Worm (Caenorhabditis elegans) whole organism, L2 larva: ENCODE measurements around the gene F54A3.5.

ENCODE experiments used
- C34F6.9 ChIP-seq: fragments of 150-350 bp; optimal IDR thresholded peaks from 2 replicates; lab custom pipeline; 2014; ENCODE audit warnings: missing biosample characterization, missing genetic modification characterization
- F13H6.1 ChIP-seq: sonication (generic microtip); optimal IDR thresholded peaks from 2 replicates; lab custom pipeline; 2016; ENCODE audit warnings: missing genetic modification characterization, missing compliant biosample characterization
- R02D3.7 ChIP-seq: fragments of 150-350 bp; optimal IDR thresholded peaks from 2 replicates; lab custom pipeline; 2014; ENCODE audit warnings: missing biosample characterization, missing genetic modification characterization
- Y55F3AM.14 ChIP-seq: fragments of 200-800 bp; sonication (Bioruptor generic); optimal IDR thresholded peaks from 2 replicates; lab custom pipeline; 2018; ENCODE audit warnings: mild to moderate bottlenecking, missing genetic modification characterization, missing compliant biosample characterization
- ZK546.5 ChIP-seq: sonication (generic microtip); optimal IDR thresholded peaks from 2 replicates; lab custom pipeline; 2017; ENCODE audit warnings: missing biosample characterization, missing genetic modification characterization
- alr-1 ChIP-seq: fragments of 150-350 bp; optimal IDR thresholded peaks from 2 replicates; lab custom pipeline; 2014; ENCODE audit warnings: missing biosample characterization, missing genetic modification characterization
- ceh-82 ChIP-seq: fragments of 150-350 bp; optimal IDR thresholded peaks from 2 replicates; lab custom pipeline; 2014; ENCODE audit warnings: missing biosample characterization, missing genetic modification characterization
- crh-2 ChIP-seq: sonication (generic microtip); optimal IDR thresholded peaks from 2 replicates; lab custom pipeline; 2017; ENCODE audit warnings: missing biosample characterization, missing genetic modification characterization
- egl-27 ChIP-seq: sonication (generic microtip); optimal IDR thresholded peaks from 3 replicates; lab custom pipeline; 2017; ENCODE audit warnings: missing biosample characterization, missing genetic modification reagents, missing genetic modification characterization
- elt-3 ChIP-seq: sonication (generic microtip); optimal IDR thresholded peaks from 2 replicates; lab custom pipeline; 2017; ENCODE audit warnings: missing biosample characterization, missing genetic modification characterization
- fos-1 ChIP-seq: fragments of 150-350 bp; optimal IDR thresholded peaks from 2 replicates; lab custom pipeline; 2014; ENCODE audit warnings: missing biosample characterization, missing genetic modification characterization
- lin-13 ChIP-seq: fragments of 150-350 bp; optimal IDR thresholded peaks from 2 replicates; lab custom pipeline; 2014; ENCODE audit warnings: missing biosample characterization, missing genetic modification reagents, missing genetic modification characterization
- lin-39 ChIP-seq: fragments of 150-350 bp; optimal IDR thresholded peaks from 2 replicates; lab custom pipeline; 2014; ENCODE audit warnings: missing biosample characterization, missing genetic modification reagents, missing genetic modification characterization
- lsy-2 ChIP-seq, 2 experiments: fragments of 150-350 bp in 1 of 2; sonication (generic microtip) in 1 of 2; optimal IDR thresholded peaks; 2 replicates each; lab custom pipeline; 2014 to 2017; ENCODE audit warnings: missing biosample characterization in 2 of 2, missing genetic modification characterization in 2 of 2
- mdl-1 ChIP-seq, 2 experiments: fragments of 150-350 bp in 1 of 2; sonication (generic microtip) in 1 of 2; optimal IDR thresholded peaks; 2 replicates each; lab custom pipeline; 2017; ENCODE audit warnings: missing biosample characterization in 2 of 2, missing genetic modification characterization in 2 of 2
- nhr-10 ChIP-seq: sonication (generic microtip); optimal IDR thresholded peaks from 2 replicates; lab custom pipeline; 2017; ENCODE audit warnings: missing biosample characterization, missing genetic modification characterization
- nhr-11 ChIP-seq: fragments of 150-350 bp; optimal IDR thresholded peaks from 2 replicates; lab custom pipeline; 2014; ENCODE audit warnings: missing biosample characterization, missing genetic modification characterization
- nhr-129 ChIP-seq: fragments of 150-350 bp; optimal IDR thresholded peaks from 2 replicates; lab custom pipeline; 2014; ENCODE audit warnings: missing biosample characterization, missing genetic modification characterization
- nhr-21 ChIP-seq: fragments of 150-350 bp; optimal IDR thresholded peaks from 2 replicates; lab custom pipeline; 2014; ENCODE audit warnings: missing biosample characterization, missing genetic modification characterization
- nhr-23 ChIP-seq: fragments of 150-350 bp; optimal IDR thresholded peaks from 2 replicates; lab custom pipeline; 2014; ENCODE audit warnings: missing biosample characterization, missing genetic modification reagents, missing genetic modification characterization
- nhr-237 ChIP-seq: fragments of 150-350 bp; optimal IDR thresholded peaks from 2 replicates; lab custom pipeline; 2014; ENCODE audit warnings: missing biosample characterization, missing genetic modification characterization
- nhr-6 ChIP-seq: fragments of 150-350 bp; optimal IDR thresholded peaks from 2 replicates; lab custom pipeline; 2014; ENCODE audit warnings: missing biosample characterization, missing genetic modification characterization
- nhr-77 ChIP-seq: fragments of 150-350 bp; optimal IDR thresholded peaks from 2 replicates; lab custom pipeline; 2014; ENCODE audit warnings: missing biosample characterization, missing genetic modification characterization
- peb-1 ChIP-seq: fragments of 150-350 bp; optimal IDR thresholded peaks from 2 replicates; lab custom pipeline; 2014; ENCODE audit warnings: missing biosample characterization, missing genetic modification characterization
- sma-9 ChIP-seq, 2 experiments: fragments of 150-350 bp in 1 of 2; sonication (generic microtip) in 1 of 2; optimal IDR thresholded peaks; 2 replicates each; lab custom pipeline; 2014 to 2016; ENCODE audit warnings: missing genetic modification characterization in 2 of 2, mild to moderate bottlenecking in 1 of 2, missing biosample characterization in 1 of 2, missing compliant biosample characterization in 1 of 2, missing genetic modification reagents in 1 of 2, moderate library complexity in 1 of 2
- snpc-4 ChIP-seq: fragments of 150-350 bp; optimal IDR thresholded peaks from 2 replicates; lab custom pipeline; 2014; ENCODE audit warnings: missing biosample characterization, missing genetic modification characterization
- unc-39 ChIP-seq: fragments of 150-350 bp; optimal IDR thresholded peaks from 2 replicates; lab custom pipeline; 2014; ENCODE audit warnings: missing biosample characterization, missing genetic modification characterization
- unc-55 ChIP-seq: fragments of 150-350 bp; sonication (generic microtip); optimal IDR thresholded peaks from 3 replicates; lab custom pipeline; 2014; ENCODE audit warnings: missing biosample characterization, missing genetic modification reagents, missing genetic modification characterization
- unc-62 ChIP-seq: fragments of 150-350 bp; optimal IDR thresholded peaks from 2 replicates; lab custom pipeline; 2014; ENCODE audit warnings: missing biosample characterization, missing genetic modification reagents, missing genetic modification characterization
- zag-1 ChIP-seq: fragments of 150-350 bp; optimal IDR thresholded peaks from 2 replicates; lab custom pipeline; 2014; ENCODE audit warnings: missing biosample characterization, missing genetic modification characterization
- ztf-11 ChIP-seq: sonication (generic microtip); optimal IDR thresholded peaks from 2 replicates; lab custom pipeline; 2017; ENCODE audit warnings: missing biosample characterization, missing genetic modification characterization
- ztf-4 ChIP-seq: fragments of 150-350 bp; optimal IDR thresholded peaks from 2 replicates; lab custom pipeline; 2014; ENCODE audit warnings: missing biosample characterization, missing genetic modification characterization

The F54A3.5 gene

ce11 chrII:2197555-2198288 is 27.8 kb downstream of the F54A3.5 start, which contains the start of gene C33C12.1 (continued):
- TF ChIP-seq nhr-21 (no peak), ztf-4 (tag; lab: Kevin White, UChicago) (no peak), nhr-6 (tag; lab: Kevin White, UChicago) (no peak), unc-39 (tag; lab: Kevin White, UChicago) (no peak), ZK546.5 (no peak)

ce11 chrII:2196742-2197141 is 28.8 kb downstream of the F54A3.5 start:
- TF ChIP-seq nhr-237 (tag; lab: Kevin White, UChicago), result no peak
- no peak for TF ChIP-seq Y55F3AM.14 (GFP tag; lab: Kevin White, UChicago)
- TF ChIP-seq fos-1 (tag; lab: Kevin White, UChicago), result no peak
- no peak for TF ChIP-seq egl-27
- no peak for TF ChIP-seq unc-55 (GFP tag; lab: Kevin White, UChicago)
- TF ChIP-seq nhr-21, result no peak
- no peak for TF ChIP-seq elt-3 (tag; lab: Kevin White, UChicago)

- TF ChIP-seq crh-2 (tag; lab: Kevin White, UChicago) (peak; percentile 44), nhr-6 (tag; lab: Kevin White, UChicago) (peak; percentile 10), elt-3 (tag; lab: Kevin White, UChicago) (no peak), nhr-77 (tag; lab: Kevin White, UChicago) (no peak), lsy-2 (tag; optimal IDR thresholded peaks at IDR 0.05; lab: Kevin White, UChicago) (peak in 1 of 2 experiments; percentile 55), nhr-23 (tag; lab: Kevin White, UChicago) (no peak), sma-9 (GFP tag; optimal IDR thresholded peaks at IDR 0.05; lab: Kevin White, UChicago) (peak; percentile 58), sma-9 (tag; optimal IDR thresholded peaks at IDR 0.05; lab: Kevin White, UChicago) (no peak), nhr-129 (tag; lab: Kevin White, UChicago) (peak; percentile 86), nhr-21 (no peak), fos-1 (tag; lab: Kevin White, UChicago) (peak; percentile 43), unc-55 (GFP tag; lab: Kevin White, UChicago) (peak; percentile 88), C34F6.9 (peak; percentile 59), F13H6.1 (tag; lab: Kevin White, UChicago) (peak; percentile 65), lin-13 (GFP tag; lab: Kevin White, UChicago) (peak; percentile 42)
Measured at ce11 chrII:2195541-2195940, 30.0 kb downstream of the F54A3.5 start.

- no peak for TF ChIP-seq nhr-21
Measured at ce11 chrII:2192267-2192666, 33.2 kb downstream of the F54A3.5 start.

ce11 chrII:2191383-2191782 is 34.1 kb downstream of the F54A3.5 start:
- TF ChIP-seq ztf-4 (tag; lab: Kevin White, UChicago), result no peak
- TF ChIP-seq peb-1 (tag; lab: Kevin White, UChicago), result no peak
- TF ChIP-seq unc-62, result no peak
- TF ChIP-seq Y55F3AM.14 (GFP tag; lab: Kevin White, UChicago), result no peak
- TF ChIP-seq sma-9 (GFP tag; optimal IDR thresholded peaks at IDR 0.05; lab: Kevin White, UChicago), result peak; percentile 2
- no peak for TF ChIP-seq sma-9 (tag; optimal IDR thresholded peaks at IDR 0.05; lab: Kevin White, UChicago)
- no peak for TF ChIP-seq ztf-11
- TF ChIP-seq lsy-2 (tag; optimal IDR thresholded peaks at IDR 0.05; lab: Kevin White, UChicago), result peak in 1 of 2 experiments; percentile 3
- TF ChIP-seq nhr-21, result no peak
- TF ChIP-seq nhr-77 (tag; lab: Kevin White, UChicago), result no peak
- no peak for TF ChIP-seq zag-1

DNA sequence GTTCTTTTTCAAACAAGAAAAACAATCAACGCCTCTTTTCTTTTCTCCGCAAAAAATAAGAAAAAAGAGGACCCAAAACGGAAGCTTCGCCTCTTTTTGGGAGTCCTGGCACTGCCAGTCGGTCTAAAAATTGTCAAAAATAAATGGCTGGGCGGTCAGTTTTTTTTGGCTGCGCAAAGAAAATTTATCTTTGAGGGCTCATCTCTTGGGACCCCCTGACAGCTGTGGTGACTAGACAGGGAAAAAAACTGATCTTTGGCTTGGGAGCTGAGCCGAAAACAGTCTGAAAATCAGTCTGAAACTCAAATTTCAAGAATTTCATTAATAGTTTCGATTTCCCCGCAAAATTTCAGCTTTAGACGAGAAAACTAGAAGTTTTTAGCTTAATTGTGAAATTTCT is 35.0 kb downstream of the F54A3.5 start:
- TF ChIP-seq unc-55 (GFP tag; lab: Kevin White, UChicago), result no peak
- no peak for TF ChIP-seq nhr-10 (tag; lab: Kevin White, UChicago)
- no peak for TF ChIP-seq nhr-11 (tag; lab: Kevin White, UChicago)

DNA sequence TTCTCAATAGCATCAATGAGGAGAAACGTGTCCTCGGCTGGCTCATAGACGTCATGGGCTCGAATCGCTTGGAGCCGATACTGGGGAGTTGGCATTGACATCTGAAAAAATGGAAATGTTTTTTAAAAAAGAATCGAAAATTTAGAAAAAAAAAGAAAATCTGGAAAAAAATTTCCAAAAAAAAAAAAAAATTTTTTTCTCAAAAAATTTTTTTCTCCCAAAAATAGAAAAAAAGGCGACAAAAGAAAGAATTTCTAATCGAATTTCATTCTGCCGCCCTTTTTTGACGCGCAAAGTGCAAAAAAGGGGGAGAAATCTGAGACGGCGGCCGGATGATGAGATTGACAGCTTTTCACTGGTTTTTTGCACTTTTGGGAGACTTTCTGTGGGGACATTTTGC is 36.2 kb downstream of the F54A3.5 start, which contains the start of gene mtq-2:
Gene mtq-2, minus strand, starts transcription at position 101 of the 400 bp plus-strand sequence.
- no peak for TF ChIP-seq peb-1 (tag; lab: Kevin White, UChicago)
- no peak for TF ChIP-seq lin-39 (tag; lab: Kevin White, UChicago)
- no peak for TF ChIP-seq mdl-1 (tag; optimal IDR thresholded peaks at IDR 0.05; lab: Kevin White, UChicago)
- TF ChIP-seq R02D3.7 (tag; lab: Kevin White, UChicago), result no peak
- TF ChIP-seq snpc-4 (tag; lab: Kevin White, UChicago), result no peak
- no peak for TF ChIP-seq ceh-82 (tag; lab: Kevin White, UChicago)
- TF ChIP-seq alr-1 (tag; lab: Kevin White, UChicago), result no peak
- TF ChIP-seq zag-1, result no peak
- TF ChIP-seq, all 48 proteins: peak for 0
